Fruit fly (Drosophila melanogaster): Measurements from ENCODE around the gene tfc.
A peak's percentile ranks its signal among the peaks of the same experiment; 100 is the strongest.

The tfc gene

dm6 chr3L:1302234-1302949 lies 46.1 kb downstream of the tfc start, which contains the start of the genes Rac1 and Acat2 (continued):
- TF ChIP-seq CG17802 (tag; optimal IDR thresholded peaks at IDR 0.05), result peak; percentile 33
- TF ChIP-seq kah (GFP tag; optimal IDR thresholded peaks at IDR 0.05), result no peak
- no peak for TF ChIP-seq HLH54F (GFP tag; optimal IDR thresholded peaks at IDR 0.05)
- TF ChIP-seq cad (GFP tag; optimal IDR thresholded peaks at IDR 0.05), result no peak
- TF ChIP-seq stwl (tag; optimal IDR thresholded peaks at IDR 0.05), result peak; percentile 56
- no peak for TF ChIP-seq Antp (GFP tag; optimal IDR thresholded peaks at IDR 0.05)
- peak; percentile 18 for TF ChIP-seq sd (tag; optimal IDR thresholded peaks at IDR 0.05)
- no peak for TF ChIP-seq corto (GFP tag; optimal IDR thresholded peaks at IDR 0.05)
- no peak for TF ChIP-seq Gug (GFP tag; IDR thresholded peaks at IDR 0.05)
- TF ChIP-seq Sin3A (optimal IDR thresholded peaks at IDR 0.05), result peak; percentile 95
- TF ChIP-seq CG11398 (GFP tag; optimal IDR thresholded peaks at IDR 0.05), result no peak
- peak; percentile 76 for TF ChIP-seq CG14710 (tag; optimal IDR thresholded peaks at IDR 0.05)
- no peak for TF ChIP-seq CG1233 (GFP tag; optimal IDR thresholded peaks at IDR 0.05)
- no peak for TF ChIP-seq cato (GFP tag; optimal IDR thresholded peaks at IDR 0.05; ENCODE audit: borderline replicate concordance)
- TF ChIP-seq CG8281 (tag; optimal IDR thresholded peaks at IDR 0.05), result no peak
- peak; percentile 62 for TF ChIP-seq Med (GFP tag)
- TF ChIP-seq CG3995 (GFP tag; optimal IDR thresholded peaks at IDR 0.05), result no peak
- no peak for TF ChIP-seq gsb (GFP tag; IDR thresholded peaks at IDR 0.05)
- TF ChIP-seq eyg (GFP tag; optimal IDR thresholded peaks at IDR 0.05), result no peak
- no peak for TF ChIP-seq ATbp (GFP tag; optimal IDR thresholded peaks at IDR 0.05)
- no peak for TF ChIP-seq insv (GFP tag; optimal IDR thresholded peaks at IDR 0.05)
- no peak for TF ChIP-seq dati (GFP tag; IDR thresholded peaks at IDR 0.05)
- TF ChIP-seq CG1603 (tag; optimal IDR thresholded peaks at IDR 0.05), result peak; percentile 40
- peak; percentile 74 for TF ChIP-seq nmo (GFP tag; optimal IDR thresholded peaks at IDR 0.05)
- TF ChIP-seq Sry-β (GFP tag; optimal IDR thresholded peaks at IDR 0.05), result no peak
- peak; percentile 61 for TF ChIP-seq CG15514 (GFP tag; optimal IDR thresholded peaks at IDR 0.05)
- peak; percentile 57; the same call in 2 of the 3 replicates for TF ChIP-seq CG17361 (GFP tag; IDR thresholded peaks at IDR 0.05)
- TF ChIP-seq grn (GFP tag; optimal IDR thresholded peaks at IDR 0.05), result peak; percentile 97
- TF ChIP-seq CG7556 (GFP tag; optimal IDR thresholded peaks at IDR 0.05), result no peak
- no peak for TF ChIP-seq Dek (tag; optimal IDR thresholded peaks at IDR 0.05)
- no peak for TF ChIP-seq Awh (GFP tag; IDR thresholded peaks at IDR 0.05)
- no peak for TF ChIP-seq Mad (GFP tag; optimal IDR thresholded peaks at IDR 0.05)
- peak; percentile 94 for TF ChIP-seq CG7357 (GFP tag; IDR thresholded peaks at IDR 0.05)
- no peak for TF ChIP-seq sima (GFP tag; optimal IDR thresholded peaks at IDR 0.05)
- no peak for TF ChIP-seq vfl (GFP tag; optimal IDR thresholded peaks at IDR 0.05)
- TF ChIP-seq HmgZ (tag; optimal IDR thresholded peaks at IDR 0.05), result peak; percentile 17
- no peak for TF ChIP-seq ac (GFP tag; optimal IDR thresholded peaks at IDR 0.05)
- peak; percentile 47 for TF ChIP-seq Myb (GFP tag; optimal IDR thresholded peaks at IDR 0.05)
- TF ChIP-seq CG4820 (GFP tag; optimal IDR thresholded peaks at IDR 0.05), result no peak
- TF ChIP-seq wor (GFP tag; IDR thresholded peaks at IDR 0.05), result no peak
- peak; percentile 63 for TF ChIP-seq MBD-R2 (GFP tag; IDR thresholded peaks at IDR 0.05)
- TF ChIP-seq Ravus (GFP tag; IDR thresholded peaks at IDR 0.05), result no peak
- TF ChIP-seq ftz-f1 (GFP tag; optimal IDR thresholded peaks at IDR 0.05), result peak; percentile 21
- 0 out of 2 replicates have a peak, but pooled peaks have one; percentile 30 for TF ChIP-seq CG17328 (GFP tag; IDR thresholded peaks at IDR 0.05)
- TF ChIP-seq inv (GFP tag; IDR thresholded peaks at IDR 0.05; ENCODE audit: partially characterized antibody), result no peak
- TF ChIP-seq row (GFP tag; IDR thresholded peaks at IDR 0.05), result peak; percentile 58
- TF ChIP-seq Hr78 (GFP tag; optimal IDR thresholded peaks at IDR 0.05), result no peak
- TF ChIP-seq kni (GFP tag; optimal IDR thresholded peaks at IDR 0.05), result no peak
- TF ChIP-seq trem (tag; optimal IDR thresholded peaks at IDR 0.05), result peak; percentile 71
- TF ChIP-seq lmd (GFP tag; IDR thresholded peaks at IDR 0.05), result no peak

All from whole organism, embryonic.